Fruit fly (Drosophila melanogaster): ENCODE results near the gene rols.

- TF ChIP-seq CG8478 (optimal IDR thresholded peaks at IDR 0.05) (no peak), Dll (optimal IDR thresholded peaks at IDR 0.05) (no peak), usp (GFP tag; optimal IDR thresholded peaks at IDR 0.05) (no peak), EcR (GFP tag; optimal IDR thresholded peaks at IDR 0.05) (peak in 1 of 2 experiments; percentile 77), pan (optimal IDR thresholded peaks at IDR 0.05) (no peak)
Observed at dm6 chr3L:12111081-12111958, 46.7 kb upstream of the rols start.

Measured in whole organism.